Fruit fly (Drosophila melanogaster) whole organism, pupa: ENCODE data around the gene CG15877.

ENCODE experiments used
- CG12605 ChIP-seq: fragments of 200-800 bp; sonication (Bioruptor generic); IDR thresholded peaks from 2 replicates; pipeline ENCODE4 v1.3.6; 2022; ENCODE audit warnings: missing biosample characterization, missing genetic modification characterization
- CG13204 ChIP-seq: fragments of 200-800 bp; sonication (Bioruptor generic); optimal IDR thresholded peaks from 2 replicates; lab custom pipeline; 2018; ENCODE audit warnings: missing biosample characterization, mild to moderate bottlenecking, missing genetic modification characterization, moderate library complexity
- CG14655 ChIP-seq: fragments of 200-800 bp; sonication (Bioruptor generic); optimal IDR thresholded peaks from 3 replicates; lab custom pipeline; 2017; ENCODE audit warnings: mild to moderate bottlenecking, missing biosample characterization, missing genetic modification reagents, missing genetic modification characterization
- CG15710 ChIP-seq: fragments of 200-800 bp; sonication (Bioruptor generic); optimal IDR thresholded peaks from 2 replicates; lab custom pipeline; 2018; ENCODE audit warnings: missing biosample characterization, mild to moderate bottlenecking, missing genetic modification characterization, moderate library complexity
- CG17806 ChIP-seq: fragments of 200-800 bp; sonication (Bioruptor generic); optimal IDR thresholded peaks from 2 replicates; lab custom pipeline; 2018; ENCODE audit warnings: missing biosample characterization, mild to moderate bottlenecking, missing genetic modification characterization, moderate library complexity
- CG32121 ChIP-seq: fragments of 200-800 bp; sonication (Bioruptor generic); IDR thresholded peaks from 2 replicates; pipeline ENCODE4 v1.3.6; 2022; ENCODE audit warnings: missing biosample characterization, missing genetic modification characterization
- CG34367 ChIP-seq: fragments of 200-800 bp; sonication (Bioruptor generic); optimal IDR thresholded peaks from 2 replicates; lab custom pipeline; 2018; ENCODE audit warnings: missing biosample characterization, mild to moderate bottlenecking, missing genetic modification characterization
- CG4496 ChIP-seq: fragments of 200-800 bp; sonication (Bioruptor generic); IDR thresholded peaks from 3 replicates; pipeline ENCODE4 v1.3.6; 2022; ENCODE audit warnings: missing biosample characterization, missing genetic modification characterization
- CG8159 ChIP-seq: fragments of 200-800 bp; sonication (Bioruptor generic); optimal IDR thresholded peaks from 3 replicates; lab custom pipeline; 2018; ENCODE audit warnings: missing biosample characterization, mild to moderate bottlenecking, missing genetic modification characterization, moderate library complexity
- CG8301 ChIP-seq: fragments of 200-800 bp; sonication (Bioruptor generic); optimal IDR thresholded peaks from 2 replicates; lab custom pipeline; 2018; ENCODE audit warnings: missing biosample characterization, mild to moderate bottlenecking, missing genetic modification characterization
- CG9948 ChIP-seq: fragments of 200-800 bp; sonication (Bioruptor generic); optimal IDR thresholded peaks from 2 replicates; lab custom pipeline; 2018; ENCODE audit warnings: missing biosample characterization, mild to moderate bottlenecking, missing genetic modification characterization, moderate library complexity
- D1 ChIP-seq: fragments of 200-800 bp; sonication (Bioruptor generic); optimal IDR thresholded peaks from 2 replicates; lab custom pipeline; 2018; ENCODE audit warnings: missing biosample characterization, mild to moderate bottlenecking, missing genetic modification characterization, moderate library complexity
- EcR ChIP-seq: fragments of 200-800 bp; sonication (Bioruptor generic); optimal IDR thresholded peaks from 3 replicates; lab custom pipeline; 2019; ENCODE audit warnings: missing biosample characterization, missing genetic modification characterization, mild to moderate bottlenecking, moderate library complexity, missing genetic modification reagents
- Pif1A ChIP-seq: fragments of 200-800 bp; sonication (Bioruptor generic); optimal IDR thresholded peaks from 3 replicates; lab custom pipeline; 2016; ENCODE audit warnings: missing biosample characterization, missing genetic modification characterization
- Pif1B ChIP-seq: fragments of 200-800 bp; sonication (Bioruptor generic); optimal IDR thresholded peaks from 3 replicates; lab custom pipeline; 2016; ENCODE audit warnings: missing biosample characterization, missing genetic modification characterization
- Snoo ChIP-seq: fragments of 200-800 bp; sonication (Bioruptor generic); optimal IDR thresholded peaks from 3 replicates; lab custom pipeline; 2017; ENCODE audit warnings: missing biosample characterization, mild to moderate bottlenecking, missing genetic modification characterization, inconsistent platforms
- fd96Ca ChIP-seq: fragments of 200-800 bp; sonication (Bioruptor generic); IDR thresholded peaks from 3 replicates; pipeline ENCODE4 v1.3.6; 2022; ENCODE audit warnings: missing biosample characterization, missing genetic modification characterization
- gl ChIP-seq: fragments of 200-800 bp; sonication (Bioruptor generic); optimal IDR thresholded peaks from 2 replicates; lab custom pipeline; 2018; ENCODE audit warnings: missing biosample characterization, mild to moderate bottlenecking, missing genetic modification characterization
- rn ChIP-seq: fragments of 200-800 bp; sonication (Bioruptor generic); IDR thresholded peaks from 2 replicates; pipeline ENCODE4 v1.3.6; 2022; ENCODE audit warnings: missing biosample characterization, missing genetic modification characterization

Gene CG15877

dm6 chr3L:2332228-2332627 lies 45.1 kb downstream of the CG15877 start:
- TF ChIP-seq CG13204 (GFP tag; lab: Kevin White, UChicago) (no peak), CG15710 (tag; lab: Kevin White, UChicago) (no peak), CG8301 (tag; lab: Kevin White, UChicago) (no peak), Pif1B (no peak), fd96Ca (GFP tag; lab: Robert Waterston, UW) (no peak), CG12605 (GFP tag; lab: Robert Waterston, UW) (no peak), D1 (tag; lab: Kevin White, UChicago) (no peak), CG32121 (GFP tag; lab: Robert Waterston, UW) (no peak), CG4496 (GFP tag; lab: Robert Waterston, UW) (no peak), gl (tag; lab: Kevin White, UChicago) (no peak), CG14655 (no peak), CG8159 (tag; lab: Kevin White, UChicago) (no peak), CG9948 (tag; lab: Kevin White, UChicago) (no peak), rn (GFP tag; lab: Robert Waterston, UW) (no peak), Pif1A (no peak)

dm6 chr3L:2328804-2329203 lies 48.6 kb downstream of the CG15877 start:
- no peak for TF ChIP-seq CG15710 (tag; lab: Kevin White, UChicago)
- no peak for TF ChIP-seq CG12605 (GFP tag; lab: Robert Waterston, UW)
- TF ChIP-seq CG32121 (GFP tag; lab: Robert Waterston, UW) = no peak
- no peak for TF ChIP-seq gl (tag; lab: Kevin White, UChicago)
- no peak for TF ChIP-seq EcR
- TF ChIP-seq CG13204 (GFP tag; lab: Kevin White, UChicago) = no peak
- no peak for TF ChIP-seq CG8159 (tag; lab: Kevin White, UChicago)
- no peak for TF ChIP-seq rn (GFP tag; lab: Robert Waterston, UW)
- TF ChIP-seq CG17806 (tag; lab: Kevin White, UChicago) = no peak
- no peak for TF ChIP-seq Snoo (tag; lab: Kevin White, UChicago)
- no peak for TF ChIP-seq fd96Ca (GFP tag; lab: Robert Waterston, UW)
- TF ChIP-seq CG9948 (tag; lab: Kevin White, UChicago) = no peak
- no peak for TF ChIP-seq CG34367 (tag; lab: Kevin White, UChicago)
- TF ChIP-seq D1 (tag; lab: Kevin White, UChicago) = no peak
